3 fruit fly cellular contexts compared by ENCODE assay signal in genomic region chr3R:6919974-6920373, dm6.
TF ChIP-seq lines count a peak whose summit lies in the region.

No protein-coding gene starts in this region.

- TF ChIP-seq CTCF in whole organism, embryonic (GFP tag; optimal IDR thresholded peaks at IDR 0.05; lab: Kevin White, UChicago), result no peak

TF ChIP-seq in whole organism, embryonic, 481 proteins besides CTCF, POLR2A, EP300 and RAD21 (continues in another document):
- TF ChIP-seq Eip74EF (GFP tag; optimal IDR thresholded peaks at IDR 0.05; lab: Kevin White, UChicago) (peak in 1 of 2 experiments; percentile 41), gem (tag; optimal IDR thresholded peaks at IDR 0.05; lab: Kevin White, UChicago) (peak; percentile 81), Hmx (GFP tag; optimal IDR thresholded peaks at IDR 0.05; lab: Kevin White, UChicago) (no peak), Atf-2 (GFP tag; optimal IDR thresholded peaks at IDR 0.05; lab: Kevin White, UChicago) (no peak), pb (GFP tag; optimal IDR thresholded peaks at IDR 0.05; lab: Kevin White, UChicago) (no peak), CG13424 (tag; optimal IDR thresholded peaks at IDR 0.05; lab: Kevin White, UChicago) (peak; percentile 65), CG4424 (GFP tag; optimal IDR thresholded peaks at IDR 0.05; lab: Kevin White, UChicago) (peak; percentile 69), CG30020 (tag; optimal IDR thresholded peaks at IDR 0.05; lab: Kevin White, UChicago) (no peak), CG12155 (GFP tag; optimal IDR thresholded peaks at IDR 0.05; lab: Kevin White, UChicago) (peak; percentile 29), Dip3 (GFP tag; optimal IDR thresholded peaks at IDR 0.05; lab: Kevin White, UChicago) (no peak), MBD-R2 (GFP tag; IDR thresholded peaks at IDR 0.05; lab: Robert Waterston, UW) (no peak), CG17829 (tag; optimal IDR thresholded peaks at IDR 0.05; lab: Kevin White, UChicago) (peak; percentile 66), Hr3 (GFP tag; optimal IDR thresholded peaks at IDR 0.05; lab: Kevin White, UChicago) (peak; percentile 52), ewg (GFP tag; optimal IDR thresholded peaks at IDR 0.05; lab: Kevin White, UChicago) (peak; percentile 62), E2f2 (GFP tag; IDR thresholded peaks at IDR 0.05; lab: Robert Waterston, UW) (peak; percentile 49; the same call in 1 of the 2 replicates), CG4854 (GFP tag; optimal IDR thresholded peaks at IDR 0.05; lab: Kevin White, UChicago) (peak; percentile 24), CG42726 (GFP tag; IDR thresholded peaks at IDR 0.05; lab: Robert Waterston, UW; ENCODE audit: partially characterized antibody) (no peak), MTF-1 (GFP tag; optimal IDR thresholded peaks at IDR 0.05; lab: Kevin White, UChicago; ENCODE audit: borderline replicate concordance) (peak; percentile 40), CG11723 (GFP tag; optimal IDR thresholded peaks at IDR 0.05; lab: Kevin White, UChicago) (peak; percentile 4), yki (optimal IDR thresholded peaks at IDR 0.05; lab: Kevin White, UChicago) (no peak), pho (GFP tag; optimal IDR thresholded peaks at IDR 0.05; lab: Kevin White, UChicago) (peak; percentile 42), H2.0 (GFP tag; IDR thresholded peaks at IDR 0.05; lab: Robert Waterston, UW) (peak; percentile 51), sisA (GFP tag; IDR thresholded peaks at IDR 0.05; lab: Robert Waterston, UW) (peak; percentile 85), usp (GFP tag; optimal IDR thresholded peaks at IDR 0.05; lab: Kevin White, UChicago) (no peak), CG7372 (GFP tag; IDR thresholded peaks at IDR 0.05; lab: Robert Waterston, UW) (peak; percentile 52; the same call in 1 of the 2 replicates), CG10147 (GFP tag; optimal IDR thresholded peaks at IDR 0.05; lab: Kevin White, UChicago) (peak; percentile 31), hth (optimal IDR thresholded peaks at IDR 0.05; lab: Kevin White, UChicago) (no peak), CG6765 (GFP tag; optimal IDR thresholded peaks at IDR 0.05; lab: Kevin White, UChicago) (no peak), gsb (GFP tag; IDR thresholded peaks at IDR 0.05; lab: Robert Waterston, UW) (0 out of 2 replicates have a peak, but pooled peaks have one; percentile 19), Nf-YB (GFP tag; optimal IDR thresholded peaks at IDR 0.05; lab: Kevin White, UChicago) (peak; percentile 35)

TF ChIP-seq in whole organism, prepupa, 60 proteins besides CTCF, POLR2A, EP300 and RAD21 (continues in another document):
- no peak for TF ChIP-seq CG8632 (GFP tag; optimal IDR thresholded peaks at IDR 0.05; lab: Kevin White, UChicago)
- TF ChIP-seq CG32006 (GFP tag; optimal IDR thresholded peaks at IDR 0.05; lab: Kevin White, UChicago), result peak; percentile 69
- no peak for TF ChIP-seq salr (GFP tag; optimal IDR thresholded peaks at IDR 0.05; lab: Kevin White, UChicago)
- TF ChIP-seq CG6808 (GFP tag; optimal IDR thresholded peaks at IDR 0.05; lab: Kevin White, UChicago), result no peak
- no peak for TF ChIP-seq CG16779 (tag; optimal IDR thresholded peaks at IDR 0.05; lab: Kevin White, UChicago)
- TF ChIP-seq spab (GFP tag; optimal IDR thresholded peaks at IDR 0.05; lab: Kevin White, UChicago), result no peak
- TF ChIP-seq cyc (GFP tag; optimal IDR thresholded peaks at IDR 0.05; lab: Kevin White, UChicago), result no peak
- peak; percentile 31 for TF ChIP-seq CG10631 (GFP tag; optimal IDR thresholded peaks at IDR 0.05; lab: Kevin White, UChicago)
- no peak for TF ChIP-seq Hr39 (GFP tag; optimal IDR thresholded peaks at IDR 0.05; lab: Kevin White, UChicago)
- TF ChIP-seq CG6792 (GFP tag; optimal IDR thresholded peaks at IDR 0.05; lab: Kevin White, UChicago), result no peak
- TF ChIP-seq Lpt (GFP tag; optimal IDR thresholded peaks at IDR 0.05; lab: Kevin White, UChicago), result peak; percentile 34
- peak; percentile 32 for TF ChIP-seq dac (GFP tag; optimal IDR thresholded peaks at IDR 0.05; lab: Kevin White, UChicago)
- no peak for TF ChIP-seq CG7368 (GFP tag; optimal IDR thresholded peaks at IDR 0.05; lab: Kevin White, UChicago)
- peak; percentile 68; the same call in 2 of the 3 replicates for TF ChIP-seq CG6163 (GFP tag; IDR thresholded peaks at IDR 0.05; lab: Robert Waterston, UW)
- no peak for TF ChIP-seq fd59A (GFP tag; optimal IDR thresholded peaks at IDR 0.05; lab: Kevin White, UChicago)
- peak; percentile 25 for TF ChIP-seq CG4318 (GFP tag; optimal IDR thresholded peaks at IDR 0.05; lab: Kevin White, UChicago)
- peak; percentile 71 for TF ChIP-seq svp (GFP tag; lab: Kevin White, UChicago)
- TF ChIP-seq CG8119 (GFP tag; IDR thresholded peaks at IDR 0.05; lab: Robert Waterston, UW), result peak; percentile 75
- peak; percentile 80 for TF ChIP-seq Eip78C (GFP tag; lab: Kevin White, UChicago)
- TF ChIP-seq CG11902 (GFP tag; optimal IDR thresholded peaks at IDR 0.05; lab: Kevin White, UChicago), result no peak
- no peak for TF ChIP-seq fd85E (GFP tag; optimal IDR thresholded peaks at IDR 0.05; lab: Kevin White, UChicago)
- peak; percentile 6 for TF ChIP-seq Met (GFP tag; optimal IDR thresholded peaks at IDR 0.05; lab: Kevin White, UChicago)
- TF ChIP-seq OdsH (GFP tag; optimal IDR thresholded peaks at IDR 0.05; lab: Kevin White, UChicago), result peak; percentile 38
- no peak for TF ChIP-seq Ets21C (GFP tag; optimal IDR thresholded peaks at IDR 0.05; lab: Kevin White, UChicago)
- TF ChIP-seq Hr4 (GFP tag; optimal IDR thresholded peaks at IDR 0.05; lab: Kevin White, UChicago), result peak; percentile 79
- TF ChIP-seq Eip93F (GFP tag; optimal IDR thresholded peaks at IDR 0.05; lab: Kevin White, UChicago), result no peak
- peak; percentile 14 for TF ChIP-seq achi (GFP tag; optimal IDR thresholded peaks at IDR 0.05; lab: Kevin White, UChicago)
- TF ChIP-seq CG6854 (GFP tag; optimal IDR thresholded peaks at IDR 0.05; lab: Kevin White, UChicago), result no peak
- TF ChIP-seq dsx (GFP tag; optimal IDR thresholded peaks at IDR 0.05; lab: Kevin White, UChicago; ENCODE audit: poor library complexity, severe bottlenecking), result no peak
- no peak for TF ChIP-seq acj6 (GFP tag; optimal IDR thresholded peaks at IDR 0.05; lab: Kevin White, UChicago)
- no peak for TF ChIP-seq Blimp-1 (GFP tag; optimal IDR thresholded peaks at IDR 0.05; lab: Kevin White, UChicago)
- no peak for TF ChIP-seq Smox (GFP tag; optimal IDR thresholded peaks at IDR 0.05; lab: Kevin White, UChicago)
- TF ChIP-seq CG15336 (GFP tag; IDR thresholded peaks at IDR 0.05; lab: Robert Waterston, UW), result peak; percentile 79

TF ChIP-seq in whole organism, pupa, 21 proteins besides CTCF, POLR2A, EP300 and RAD21:
- TF ChIP-seq Ets98B (GFP tag; IDR thresholded peaks at IDR 0.05; lab: Robert Waterston, UW) (peak; percentile 77), CG10348 (GFP tag; IDR thresholded peaks at IDR 0.05; lab: Robert Waterston, UW) (no peak), CG34367 (tag; optimal IDR thresholded peaks at IDR 0.05; lab: Kevin White, UChicago) (no peak), CG9948 (tag; optimal IDR thresholded peaks at IDR 0.05; lab: Kevin White, UChicago) (no peak), CG13204 (GFP tag; optimal IDR thresholded peaks at IDR 0.05; lab: Kevin White, UChicago) (no peak), CG14655 (GFP tag; optimal IDR thresholded peaks at IDR 0.05; lab: Kevin White, UChicago) (peak; percentile 40), fd96Ca (GFP tag; IDR thresholded peaks at IDR 0.05; lab: Robert Waterston, UW) (peak; percentile 76; the same call in 2 of the 3 replicates), CG32121 (GFP tag; IDR thresholded peaks at IDR 0.05; lab: Robert Waterston, UW) (peak; percentile 76), Pif1A (GFP tag; optimal IDR thresholded peaks at IDR 0.05; lab: Kevin White, UChicago) (peak; percentile 27), Pif1B (GFP tag; optimal IDR thresholded peaks at IDR 0.05; lab: Kevin White, UChicago) (no peak), D1 (tag; optimal IDR thresholded peaks at IDR 0.05; lab: Kevin White, UChicago) (no peak), CG12605 (GFP tag; IDR thresholded peaks at IDR 0.05; lab: Robert Waterston, UW) (no peak), CG15710 (tag; optimal IDR thresholded peaks at IDR 0.05; lab: Kevin White, UChicago) (no peak), CG8301 (tag; optimal IDR thresholded peaks at IDR 0.05; lab: Kevin White, UChicago) (peak; percentile 16), CG17806 (tag; optimal IDR thresholded peaks at IDR 0.05; lab: Kevin White, UChicago) (no peak), CG4496 (GFP tag; IDR thresholded peaks at IDR 0.05; lab: Robert Waterston, UW) (peak; percentile 65; the same call in 2 of the 3 replicates), EcR (GFP tag; optimal IDR thresholded peaks at IDR 0.05; lab: Kevin White, UChicago) (no peak)

Comparison
In these comparisons a context has a peak if more than half of its experiments do, and no peak if none do; other contexts are left out.
1. Of the 7 proteins assayed by ChIP-seq in both whole organism, embryonic and whole organism, prepupa: peak only in whole organism, embryonic: Blimp-1 and Sox102F; only in whole organism, prepupa: Lpt; in both: Gug; in neither: 3.